Fruit fly (Drosophila melanogaster) whole organism, adult: ENCODE data around the gene CG14352.

ENCODE experiments used
- Hr96 ChIP-seq: fragments of 200-800 bp; sonication (Bioruptor generic); optimal IDR thresholded peaks from 2 replicates; lab custom pipeline; 2016; ENCODE audit warnings: missing biosample characterization, missing genetic modification characterization
- cic ChIP-seq: fragments of 200-800 bp; sonication (Bioruptor generic); optimal IDR thresholded peaks from 2 replicates; lab custom pipeline; 2017; ENCODE audit warnings: missing biosample characterization, mild to moderate bottlenecking, missing genetic modification characterization, moderate library complexity
- pad ChIP-seq: fragments of 200-800 bp; sonication (Bioruptor generic); optimal IDR thresholded peaks from 3 replicates; lab custom pipeline; 2017; ENCODE audit warnings: missing biosample characterization, missing genetic modification characterization, mild to moderate bottlenecking, moderate library complexity, missing genetic modification reagents

dm6 chr2L:1646037-1646436 lies 34.8 kb downstream of the CG14352 start:
- TF ChIP-seq pad (GFP tag; lab: Kevin White, UChicago) (no peak), cic (GFP tag; lab: Kevin White, UChicago) (no peak), Hr96 (no peak)
